Worm (Caenorhabditis elegans): ENCODE results near the gene lge-1.

Gene lge-1

ce11 chrX:11003701-11004100, 37.4 kb downstream of the lge-1 start:
- TF ChIP-seq unc-62 (GFP tag; optimal IDR thresholded peaks at IDR 0.05): no peak

- TF ChIP-seq unc-62 (GFP tag; optimal IDR thresholded peaks at IDR 0.05): no peak
Observed at ce11 chrX:11007393-11007792, 41.0 kb downstream of the lge-1 start.

ce11 chrX:11008052-11008451, 41.7 kb downstream of the lge-1 start, which contains the start of gene del-5:
Gene del-5, minus strand, starts transcription at chrX:11008181.
- TF ChIP-seq unc-62 (GFP tag; optimal IDR thresholded peaks at IDR 0.05): no peak

DNA sequence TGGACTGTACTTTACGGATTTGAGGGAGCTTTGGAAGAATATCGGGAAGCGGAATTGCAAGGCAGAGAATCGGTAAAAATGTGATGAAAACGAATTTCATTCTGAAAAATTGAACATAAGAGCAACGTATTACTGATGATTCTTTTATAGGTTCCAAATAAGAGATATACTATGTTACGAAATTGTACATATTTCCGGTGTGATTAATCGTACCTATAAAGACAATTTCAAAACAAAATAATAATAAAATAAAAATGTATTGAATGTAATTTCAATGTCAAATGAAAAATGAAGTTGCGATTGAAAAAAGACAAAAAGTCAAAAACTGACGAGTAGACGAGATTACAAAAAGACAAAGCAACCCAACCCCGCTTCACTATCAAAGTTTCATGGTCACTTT, 42.6 kb downstream of the lge-1 start, which contains the start of gene ttr-31:
ttr-31 (minus strand) TSS at position 101 of the 400 bp plus-strand sequence.
- TF ChIP-seq unc-62 (GFP tag; optimal IDR thresholded peaks at IDR 0.05): no peak

- TF ChIP-seq unc-62 (GFP tag; optimal IDR thresholded peaks at IDR 0.05): no peak
Observed at ce11 chrX:11010565-11010964, 44.2 kb downstream of the lge-1 start, which contains the start of gene F58A3.4. Gene F58A3.4, minus strand, starts transcription at chrX:11010665.

- no peak for TF ChIP-seq unc-62 (GFP tag; optimal IDR thresholded peaks at IDR 0.05)
Observed at ce11 chrX:11012337-11012736, 46.0 kb downstream of the lge-1 start, which contains the start of gene F58A3.3. Gene F58A3.3, plus strand, starts transcription at chrX:11012637.

DNA sequence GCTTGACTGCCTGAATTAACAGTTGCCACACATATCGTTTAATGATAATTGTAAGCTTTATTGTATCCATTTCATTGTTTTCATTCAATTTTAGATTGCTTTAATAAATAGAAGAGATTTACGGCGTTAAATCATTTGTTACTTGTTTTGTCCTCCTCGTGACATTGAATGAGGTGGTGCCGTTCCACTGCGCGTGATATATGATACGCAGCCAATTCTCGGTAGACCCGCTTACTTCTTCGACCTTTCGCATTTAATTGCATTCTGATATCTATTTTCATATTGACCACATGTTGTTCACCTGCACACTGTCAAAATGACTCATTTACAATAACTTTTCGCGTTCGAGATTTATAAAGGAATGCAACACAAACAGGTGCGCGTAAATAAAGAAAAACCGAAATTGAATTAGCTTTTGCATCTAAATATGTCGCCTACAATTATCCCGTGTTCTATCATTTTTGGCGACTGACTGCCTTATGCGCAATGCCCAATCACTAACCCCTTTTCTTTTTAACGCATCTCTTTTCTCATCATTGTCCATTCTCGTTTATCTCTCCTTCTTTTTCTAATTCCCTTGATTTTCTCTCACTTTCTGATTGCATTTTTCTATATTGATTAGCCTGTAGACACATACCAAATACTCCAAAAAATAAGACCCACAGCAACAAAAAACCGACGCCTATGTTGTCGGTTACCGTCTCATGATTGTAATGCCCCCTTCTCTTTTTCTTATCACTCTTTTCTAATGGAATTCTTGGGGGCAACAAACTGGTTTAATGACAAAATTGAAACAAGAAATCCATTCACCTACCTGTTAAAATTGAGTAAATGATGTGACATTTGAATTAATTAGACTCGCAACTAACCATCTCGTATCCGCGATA, 48.3 kb downstream of the lge-1 start:
- no peak for TF ChIP-seq unc-62 (GFP tag; optimal IDR thresholded peaks at IDR 0.05)

DNA sequence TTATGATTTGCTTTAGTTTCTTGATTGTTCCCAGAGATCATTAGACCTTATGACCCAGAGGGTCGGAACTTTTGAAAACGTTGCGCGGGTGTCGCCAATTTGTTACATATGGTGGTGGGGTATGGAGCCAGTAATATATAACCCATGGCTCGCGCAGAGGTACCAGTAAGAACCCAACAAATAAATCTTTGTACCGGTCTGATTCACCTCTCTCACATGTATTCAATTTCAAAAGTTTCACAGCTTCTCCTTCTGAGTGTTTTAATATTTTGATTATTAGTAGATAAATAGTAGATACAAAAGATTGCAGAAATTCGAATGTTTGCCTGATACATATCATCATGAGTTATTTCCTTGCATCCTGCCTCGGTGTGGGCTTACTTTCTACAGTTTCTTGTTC, 49.7 kb downstream of the lge-1 start, which contains the start of gene egl-15:
egl-15 (plus strand) TSS at position 301 of the 400 bp plus-strand sequence.
- TF ChIP-seq unc-62 (GFP tag; optimal IDR thresholded peaks at IDR 0.05): no peak

Data from whole organism, dauer.